Worm (Caenorhabditis elegans) whole organism, midembryonic: ENCODE measurements around the gene srsx-15.

Experiments
- T22C8.4 ChIP-seq: fragments of 200-800 bp; sonication (Bioruptor generic); IDR thresholded peaks from 2 replicates; pipeline ENCODE4 v1.3.6; 2022; ENCODE audit warnings: missing genetic modification characterization, missing compliant biosample characterization
- cog-1 ChIP-seq: sonication (generic microtip); optimal IDR thresholded peaks from 2 replicates; lab custom pipeline; 2016; ENCODE audit warnings: missing genetic modification characterization, missing compliant biosample characterization
- flt-1 ChIP-seq: fragments of 200-800 bp; sonication (Bioruptor generic); IDR thresholded peaks from 2 replicates; pipeline ENCODE4 v1.3.6; 2022; ENCODE audit warnings: missing genetic modification characterization, missing compliant biosample characterization
- klf-2 ChIP-seq: fragments of 200-800 bp; sonication (Bioruptor generic); conservative IDR thresholded peaks from 2 replicates; pipeline ENCODE4 v1.3.6; 2022; ENCODE audit warnings: missing genetic modification reagents, missing genetic modification characterization, missing compliant biosample characterization
- med-1 ChIP-seq: sonication (generic microtip); optimal IDR thresholded peaks from 2 replicates; lab custom pipeline; 2017; ENCODE audit warnings: missing genetic modification characterization, mild to moderate bottlenecking, missing compliant biosample characterization, antibody characterized with exemption, missing genetic modification reagents; ENCODE audit not compliant: insufficient read depth
- ref-1 ChIP-seq: fragments of 200-800 bp; sonication (Bioruptor generic); conservative IDR thresholded peaks from 2 replicates; pipeline ENCODE4 v1.3.6; 2022; ENCODE audit warnings: missing genetic modification reagents, missing genetic modification characterization, missing compliant biosample characterization
- tab-1 ChIP-seq: fragments of 200-800 bp; sonication (Bioruptor generic); IDR thresholded peaks from 2 replicates; pipeline ENCODE4 v1.3.6; 2022; ENCODE audit warnings: missing genetic modification characterization, missing compliant biosample characterization
- ztf-23 ChIP-seq: fragments of 200-800 bp; sonication (Bioruptor generic); IDR thresholded peaks from 2 replicates; pipeline ENCODE4 v1.3.6; 2022; ENCODE audit warnings: missing genetic modification reagents, missing genetic modification characterization, missing compliant biosample characterization
- ztf-29 ChIP-seq: fragments of 200-800 bp; sonication (Bioruptor generic); IDR thresholded peaks from 2 replicates; pipeline ENCODE4 v1.3.6; 2022; ENCODE audit warnings: missing genetic modification reagents, missing genetic modification characterization, missing compliant biosample characterization

srsx-15 gene

ce11 chrIV:5614558-5615026 is 9.0 kb downstream of the srsx-15 start, which contains the start of gene C39H7.4:
Gene C39H7.4, minus strand, starts transcription at chrIV:5614608.
- TF ChIP-seq klf-2 (GFP tag; lab: Robert Waterston, UW) (no peak), ztf-29 (GFP tag; lab: Robert Waterston, UW) (no peak), ztf-23 (GFP tag; lab: Robert Waterston, UW) (no peak), cog-1 (no peak), tab-1 (GFP tag; lab: Robert Waterston, UW) (no peak), ref-1 (GFP tag; lab: Robert Waterston, UW) (no peak), med-1 (GFP tag; lab: Kevin White, UChicago) (no peak), T22C8.4 (GFP tag; lab: Robert Waterston, UW) (no peak), flt-1 (GFP tag; lab: Robert Waterston, UW) (no peak)

- TF ChIP-seq flt-1 (GFP tag; lab: Robert Waterston, UW) (no peak), T22C8.4 (GFP tag; lab: Robert Waterston, UW) (no peak)
These were observed 16.3 kb downstream of the srsx-15 start for ce11 chrIV:5607343-5607742.

ce11 chrIV:5605225-5605624 is 18.4 kb downstream of the srsx-15 start:
- TF ChIP-seq ref-1 (GFP tag; lab: Robert Waterston, UW) (no peak), ztf-29 (GFP tag; lab: Robert Waterston, UW) (no peak), T22C8.4 (GFP tag; lab: Robert Waterston, UW) (no peak), tab-1 (GFP tag; lab: Robert Waterston, UW) (no peak), klf-2 (GFP tag; lab: Robert Waterston, UW) (no peak), med-1 (GFP tag; lab: Kevin White, UChicago) (no peak), flt-1 (GFP tag; lab: Robert Waterston, UW) (no peak), ztf-23 (GFP tag; lab: Robert Waterston, UW) (no peak), cog-1 (no peak)

ce11 chrIV:5604465-5604864 is 19.2 kb downstream of the srsx-15 start:
- TF ChIP-seq cog-1 (peak; percentile 47), ztf-29 (GFP tag; lab: Robert Waterston, UW) (no peak), tab-1 (GFP tag; lab: Robert Waterston, UW) (no peak), ref-1 (GFP tag; lab: Robert Waterston, UW) (no peak), flt-1 (GFP tag; lab: Robert Waterston, UW) (no peak), T22C8.4 (GFP tag; lab: Robert Waterston, UW) (no peak), klf-2 (GFP tag; lab: Robert Waterston, UW) (no peak), med-1 (GFP tag; lab: Kevin White, UChicago) (no peak)

ce11 chrIV:5603321-5603720 is 20.3 kb downstream of the srsx-15 start:
- no peak for TF ChIP-seq ztf-23 (GFP tag; lab: Robert Waterston, UW)
- TF ChIP-seq cog-1, result no peak
- TF ChIP-seq flt-1 (GFP tag; lab: Robert Waterston, UW), result no peak
- TF ChIP-seq T22C8.4 (GFP tag; lab: Robert Waterston, UW), result no peak
- TF ChIP-seq klf-2 (GFP tag; lab: Robert Waterston, UW), result no peak
- no peak for TF ChIP-seq ztf-29 (GFP tag; lab: Robert Waterston, UW)
- no peak for TF ChIP-seq med-1 (GFP tag; lab: Kevin White, UChicago)
- no peak for TF ChIP-seq tab-1 (GFP tag; lab: Robert Waterston, UW)

- TF ChIP-seq klf-2 (GFP tag; lab: Robert Waterston, UW) (no peak), ztf-23 (GFP tag; lab: Robert Waterston, UW) (no peak), ref-1 (GFP tag; lab: Robert Waterston, UW) (no peak), flt-1 (GFP tag; lab: Robert Waterston, UW) (no peak), ztf-29 (GFP tag; lab: Robert Waterston, UW) (no peak), T22C8.4 (GFP tag; lab: Robert Waterston, UW) (no peak), tab-1 (GFP tag; lab: Robert Waterston, UW) (no peak)
These were observed 21.2 kb downstream of the srsx-15 start for ce11 chrIV:5602415-5602814.

- TF ChIP-seq flt-1 (GFP tag; lab: Robert Waterston, UW), result peak; percentile 60; the same call in 1 of the 2 replicates
- no peak for TF ChIP-seq klf-2 (GFP tag; lab: Robert Waterston, UW)
- TF ChIP-seq ztf-29 (GFP tag; lab: Robert Waterston, UW), result no peak
- TF ChIP-seq ref-1 (GFP tag; lab: Robert Waterston, UW), result no peak
- TF ChIP-seq cog-1, result peak; percentile 87
- TF ChIP-seq ztf-23 (GFP tag; lab: Robert Waterston, UW), result peak; percentile 54; the same call in 1 of the 2 replicates
These were observed 23.3 kb downstream of the srsx-15 start for ce11 chrIV:5600316-5600715.

ce11 chrIV:5598515-5599132 is 25.0 kb downstream of the srsx-15 start:
- TF ChIP-seq med-1 (GFP tag; lab: Kevin White, UChicago), result no peak
- TF ChIP-seq ztf-29 (GFP tag; lab: Robert Waterston, UW), result no peak
- TF ChIP-seq flt-1 (GFP tag; lab: Robert Waterston, UW), result no peak
- no peak for TF ChIP-seq tab-1 (GFP tag; lab: Robert Waterston, UW)
- TF ChIP-seq ref-1 (GFP tag; lab: Robert Waterston, UW), result no peak
- TF ChIP-seq T22C8.4 (GFP tag; lab: Robert Waterston, UW), result no peak

ce11 chrIV:5595567-5595966 is 28.1 kb downstream of the srsx-15 start:
- TF ChIP-seq T22C8.4 (GFP tag; lab: Robert Waterston, UW), result no peak
- TF ChIP-seq tab-1 (GFP tag; lab: Robert Waterston, UW), result no peak
- no peak for TF ChIP-seq med-1 (GFP tag; lab: Kevin White, UChicago)
- TF ChIP-seq flt-1 (GFP tag; lab: Robert Waterston, UW), result no peak
- no peak for TF ChIP-seq ref-1 (GFP tag; lab: Robert Waterston, UW)
- TF ChIP-seq cog-1, result no peak
